Worm (Caenorhabditis elegans): ENCODE measurements around the gene C49C3.8.

The C49C3.8 gene

DNA sequence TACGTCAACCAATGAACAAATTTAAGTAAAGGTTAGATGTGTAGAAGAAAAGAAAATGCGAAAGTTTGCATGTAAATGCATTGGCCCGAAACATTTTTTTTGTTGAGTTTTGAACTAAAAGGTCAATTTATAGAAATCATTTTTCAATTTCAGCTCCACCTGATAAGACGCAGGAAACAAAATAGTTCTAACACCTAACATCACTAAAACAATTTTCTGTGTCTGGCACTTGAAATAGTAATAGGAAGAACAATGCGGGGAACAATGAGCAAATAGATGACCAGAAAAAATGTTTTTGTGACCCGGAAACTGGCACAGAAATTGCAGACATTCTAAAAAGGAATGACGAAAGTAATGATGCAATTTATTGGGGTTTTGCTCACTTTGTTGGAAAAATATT, 42.7 kb upstream of the C49C3.8 start (continued):
- no peak for TF ChIP-seq lin-29 (GFP tag; IDR thresholded peaks at IDR 0.05)
- TF ChIP-seq nhr-111 (GFP tag; optimal IDR thresholded peaks at IDR 0.05), result no peak
- TF ChIP-seq unc-39 (tag; optimal IDR thresholded peaks at IDR 0.05), result no peak
- no peak for TF ChIP-seq dmd-9 (GFP tag; IDR thresholded peaks at IDR 0.05)
- no peak for TF ChIP-seq nhr-10 (tag; optimal IDR thresholded peaks at IDR 0.05)
- TF ChIP-seq zip-11 (GFP tag; IDR thresholded peaks at IDR 0.05), result no peak
- TF ChIP-seq ces-1 (GFP tag; optimal IDR thresholded peaks at IDR 0.05), result no peak
- TF ChIP-seq Y5F2A.4 (GFP tag; optimal IDR thresholded peaks at IDR 0.05), result no peak
- TF ChIP-seq mdl-1 (tag; optimal IDR thresholded peaks at IDR 0.05), result no peak
- peak; percentile 42 for TF ChIP-seq dve-1 (tag; optimal IDR thresholded peaks at IDR 0.05; ENCODE audit: insufficient read depth)
- no peak for TF ChIP-seq F49E8.2 (tag; optimal IDR thresholded peaks at IDR 0.05; ENCODE audit: borderline replicate concordance)
- no peak for TF ChIP-seq unc-130 (GFP tag; optimal IDR thresholded peaks at IDR 0.05)
- no peak for TF ChIP-seq aly-2 (tag; optimal IDR thresholded peaks at IDR 0.05)
- peak; percentile 26 for TF ChIP-seq mep-1 (tag; optimal IDR thresholded peaks at IDR 0.05)
- TF ChIP-seq ZK546.5 (tag; optimal IDR thresholded peaks at IDR 0.05), result no peak
- no peak for TF ChIP-seq spr-1 (tag; optimal IDR thresholded peaks at IDR 0.05)

DNA sequence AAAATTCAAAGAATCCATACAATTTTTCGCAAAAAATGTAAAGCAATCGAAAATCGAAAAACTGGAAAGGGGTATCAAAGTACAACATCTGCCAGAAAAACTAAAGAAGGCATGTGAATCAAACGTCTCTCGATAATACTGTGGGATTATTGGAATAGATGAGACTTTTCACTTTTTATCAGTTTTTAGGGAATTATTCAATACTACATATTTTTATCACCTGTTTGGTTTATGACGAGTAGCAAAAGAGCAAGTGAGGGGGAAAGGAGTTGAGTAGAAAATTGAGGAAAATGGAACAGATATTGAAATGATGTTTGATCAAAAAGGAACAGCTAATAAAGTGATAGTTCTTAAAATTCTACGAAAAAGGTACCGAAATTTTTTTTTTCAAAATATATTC, 41.9 kb upstream of the C49C3.8 start:
- no peak for TF ChIP-seq snpc-1.2 (GFP tag; IDR thresholded peaks at IDR 0.05)
- TF ChIP-seq pqm-1 (tag; optimal IDR thresholded peaks at IDR 0.05), result peak; percentile 14
- peak; percentile 37 for TF ChIP-seq dve-1 (tag; optimal IDR thresholded peaks at IDR 0.05; ENCODE audit: insufficient read depth)
- TF ChIP-seq nhr-42 (GFP tag; IDR thresholded peaks at IDR 0.05), result no peak
- 0 out of 2 replicates have a peak, but pooled peaks have one; percentile 26 for TF ChIP-seq dmd-6 (GFP tag; IDR thresholded peaks at IDR 0.05)
- peak; percentile 53 for TF ChIP-seq aha-1 (tag)
- no peak for TF ChIP-seq snpc-4 (tag; optimal IDR thresholded peaks at IDR 0.05)

DNA sequence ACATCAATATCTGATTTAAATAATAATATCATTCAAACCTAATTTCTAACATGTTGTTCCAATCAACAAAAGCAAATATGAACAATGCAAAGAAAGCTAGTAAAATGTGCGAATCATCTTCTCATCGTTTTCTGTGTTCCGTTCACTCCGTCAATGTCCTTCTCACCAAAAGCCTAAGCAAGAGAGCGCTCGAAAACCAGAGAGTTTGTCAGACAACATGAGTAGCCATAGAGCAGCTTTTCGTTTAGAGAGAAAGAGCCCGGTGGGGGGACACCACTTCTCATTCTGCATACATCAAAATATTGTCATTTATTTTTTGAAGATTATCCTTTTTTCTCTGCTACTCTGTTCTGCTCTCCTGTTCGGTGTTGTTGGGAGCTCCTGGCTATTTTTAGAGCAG, 41.3 kb upstream of the C49C3.8 start:
- no peak for TF ChIP-seq dmd-9 (GFP tag; IDR thresholded peaks at IDR 0.05)
- peak; percentile 20 for TF ChIP-seq fkh-10 (GFP tag; optimal IDR thresholded peaks at IDR 0.05)
- peak; percentile 38 for TF ChIP-seq rbr-2 (tag; optimal IDR thresholded peaks at IDR 0.05)

DNA sequence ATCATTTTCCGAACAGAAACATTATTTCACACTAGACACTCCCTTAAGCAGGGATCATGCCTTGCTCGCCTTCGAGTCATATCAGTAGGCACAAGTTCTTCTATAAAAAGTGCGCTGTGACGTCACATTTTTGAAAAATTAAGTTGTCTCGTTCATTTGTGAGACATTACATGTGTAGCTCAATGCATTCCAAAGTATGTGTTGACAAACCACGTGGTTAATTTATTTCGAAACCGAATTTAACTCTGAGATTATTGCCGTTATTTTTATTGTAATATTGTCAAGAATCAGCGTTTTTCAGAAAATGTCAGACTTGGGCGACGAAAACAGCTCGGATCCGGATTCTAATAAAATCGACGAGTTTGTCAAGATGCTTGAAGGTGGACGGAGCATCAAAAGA, 40.5 kb upstream of the C49C3.8 start, which contains the start of gene T28F3.5:
T28F3.5 (plus strand) TSS at position 301 of the 400 bp plus-strand sequence.
- peak; percentile 1 for TF ChIP-seq aha-1 (tag)
- TF ChIP-seq nhr-41 (GFP tag; IDR thresholded peaks at IDR 0.05), result no peak

DNA sequence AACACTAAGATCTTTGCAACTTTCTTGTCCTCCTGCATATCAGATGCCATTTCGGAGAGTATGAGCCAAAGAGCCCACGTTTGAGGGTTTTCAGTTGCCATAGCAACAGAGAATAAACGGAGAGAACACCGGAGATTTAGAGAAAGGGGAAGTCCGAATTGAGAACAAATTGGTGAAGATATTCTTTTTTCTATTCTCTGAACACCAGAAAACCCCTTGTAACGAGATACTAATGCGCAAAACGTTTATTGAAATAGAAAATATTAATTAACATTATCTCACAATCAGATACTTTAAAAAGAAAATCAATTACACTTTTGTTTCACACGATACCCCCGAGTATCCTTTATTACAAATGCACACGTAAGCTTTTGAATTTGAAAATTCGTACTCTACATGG, 33.1 kb upstream of the C49C3.8 start, which contains the start of gene ifta-2:
ifta-2 (minus strand) TSS at position 101 of the 400 bp plus-strand sequence.
- TF ChIP-seq egl-27 (tag; optimal IDR thresholded peaks at IDR 0.05) (no peak), unc-62 (GFP tag; optimal IDR thresholded peaks at IDR 0.05 in 1 of 2) (peak in 1 of 2 experiments; percentile 72), unc-62 (tag; optimal IDR thresholded peaks at IDR 0.05) (no peak)

DNA sequence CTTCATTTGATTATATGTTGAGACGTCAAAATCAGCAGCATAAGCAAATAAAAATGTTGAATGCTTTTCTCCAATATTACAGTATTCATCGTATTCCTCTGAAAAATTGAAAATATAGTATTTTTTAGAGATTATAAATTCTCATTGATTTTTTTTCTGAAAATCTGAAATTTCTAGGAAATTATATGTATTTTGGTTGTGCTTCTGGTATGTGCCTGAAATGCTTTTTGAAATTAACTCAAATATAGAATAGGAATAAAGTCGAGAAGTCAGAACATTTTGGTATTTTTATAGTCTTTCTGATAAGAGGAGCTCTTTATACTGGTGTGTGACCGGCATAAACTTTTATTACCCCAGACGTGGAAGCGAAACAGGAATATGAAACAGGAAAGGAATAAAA, 27.8 kb upstream of the C49C3.8 start, which contains the start of gene T28F3.8:
T28F3.8 (minus strand) TSS at position 101 of the 400 bp plus-strand sequence.
- peak; percentile 82 for TF ChIP-seq php-3 (GFP tag; IDR thresholded peaks at IDR 0.05)

DNA sequence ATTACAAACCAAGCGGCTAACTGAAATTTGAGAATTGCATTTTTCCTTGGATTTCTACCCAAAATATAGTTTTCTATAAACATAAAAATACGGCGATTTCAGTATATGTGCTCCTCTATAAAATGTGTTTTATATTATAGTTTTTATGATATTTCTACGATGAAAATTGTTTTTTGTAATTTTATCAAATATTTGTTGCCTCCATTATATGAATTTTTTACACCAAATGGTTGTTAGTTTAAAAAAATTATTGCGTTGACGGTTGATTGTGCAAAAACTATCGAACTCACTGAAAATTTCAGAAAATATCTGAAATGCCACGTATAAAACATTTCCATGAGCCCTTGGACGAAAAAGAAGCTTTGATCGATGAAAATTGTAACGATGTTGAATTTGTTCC, 26.8 kb upstream of the C49C3.8 start, which contains the start of gene T28F3.9:
T28F3.9 (plus strand) TSS at position 301 of the 400 bp plus-strand sequence.
- no peak for TF ChIP-seq T26A8.4 (GFP tag; IDR thresholded peaks at IDR 0.05)
- TF ChIP-seq ctbp-1 (GFP tag; IDR thresholded peaks at IDR 0.05), result no peak
- no peak for TF ChIP-seq nhr-77 (tag; optimal IDR thresholded peaks at IDR 0.05)
- no peak for TF ChIP-seq ceh-20 (GFP tag; IDR thresholded peaks at IDR 0.05)
- no peak for TF ChIP-seq lin-15B (tag; optimal IDR thresholded peaks at IDR 0.05)
- no peak for TF ChIP-seq nhr-25 (tag; optimal IDR thresholded peaks at IDR 0.05; ENCODE audit: borderline replicate concordance, insufficient read depth)
- no peak for TF ChIP-seq tag-97 (GFP tag; IDR thresholded peaks at IDR 0.05)
- TF ChIP-seq nhr-111 (GFP tag; optimal IDR thresholded peaks at IDR 0.05), result no peak
- no peak for TF ChIP-seq sdz-12 (GFP tag; optimal IDR thresholded peaks at IDR 0.05)
- no peak for TF ChIP-seq lin-29 (GFP tag; IDR thresholded peaks at IDR 0.05)
- TF ChIP-seq fkh-10 (GFP tag; optimal IDR thresholded peaks at IDR 0.05), result no peak
- TF ChIP-seq zfp-3 (GFP tag; conservative IDR thresholded peaks at IDR 0.05), result no peak
- TF ChIP-seq jun-1 (tag; optimal IDR thresholded peaks at IDR 0.05), result no peak
- no peak for TF ChIP-seq ceh-44 (GFP tag; IDR thresholded peaks at IDR 0.05)
- no peak for TF ChIP-seq nhr-11 (tag; optimal IDR thresholded peaks at IDR 0.05)
- no peak for TF ChIP-seq spr-3 (GFP tag; optimal IDR thresholded peaks at IDR 0.05)
- no peak for TF ChIP-seq unc-39 (tag; optimal IDR thresholded peaks at IDR 0.05)
